Worm (Caenorhabditis elegans) whole organism, L3 larva: Measurements from ENCODE around the gene plpp-1.2.
A peak's percentile ranks its signal among the peaks of the same experiment; 100 is the strongest.

Source experiments
- ZK546.5 ChIP-seq: sonication (generic microtip); optimal IDR thresholded peaks from 2 replicates; lab custom pipeline; 2017; ENCODE audit warnings: missing biosample characterization, missing genetic modification characterization
- ama-1 ChIP-seq: fragments of 150-350 bp; optimal IDR thresholded peaks from 2 replicates; lab custom pipeline; 2018
- ceh-16 ChIP-seq: sonication (generic microtip); optimal IDR thresholded peaks from 2 replicates; lab custom pipeline; 2017; ENCODE audit warnings: missing biosample characterization, missing genetic modification characterization
- ceh-28 ChIP-seq: fragments of 150-350 bp; optimal IDR thresholded peaks from 2 replicates; lab custom pipeline; 2014; ENCODE audit warnings: missing biosample characterization, missing genetic modification reagents, missing genetic modification characterization
- ceh-82 ChIP-seq: fragments of 150-350 bp; optimal IDR thresholded peaks from 2 replicates; lab custom pipeline; 2014; ENCODE audit warnings: missing biosample characterization, missing genetic modification characterization
- elt-2 ChIP-seq: sonication (generic microtip); optimal IDR thresholded peaks from 2 replicates; lab custom pipeline; 2016; ENCODE audit warnings: missing genetic modification reagents, mild to moderate bottlenecking, missing genetic modification characterization, missing compliant biosample characterization
- elt-3 ChIP-seq, 3 experiments: fragments of 150-350 bp in 1 of 3; sonication (generic microtip) in 2 of 3; optimal IDR thresholded peaks; 2 replicates in 2 of 3; 4 replicates in 1 of 3; lab custom pipeline; 2014 to 2017; ENCODE audit warnings: missing biosample characterization in 3 of 3, missing genetic modification characterization in 3 of 3
- eor-1 ChIP-seq, 2 experiments: fragments of 150-350 bp; optimal IDR thresholded peaks; 2 replicates each; lab custom pipeline; 2014 to 2018; ENCODE audit warnings: missing biosample characterization in 2 of 2, missing genetic modification characterization in 2 of 2
- fkh-2 ChIP-seq: fragments of 150-350 bp; optimal IDR thresholded peaks from 2 replicates; lab custom pipeline; 2014; ENCODE audit warnings: missing biosample characterization, missing genetic modification reagents, missing genetic modification characterization
- fos-1 ChIP-seq: fragments of 150-350 bp; optimal IDR thresholded peaks from 2 replicates; lab custom pipeline; 2014; ENCODE audit warnings: missing biosample characterization, missing genetic modification characterization
- hmg-11 ChIP-seq: sonication (generic microtip); optimal IDR thresholded peaks from 2 replicates; lab custom pipeline; 2016; ENCODE audit warnings: missing genetic modification characterization, missing compliant biosample characterization
- jun-1 ChIP-seq: fragments of 150-350 bp; optimal IDR thresholded peaks from 2 replicates; lab custom pipeline; 2014; ENCODE audit warnings: missing biosample characterization, missing genetic modification reagents, missing genetic modification characterization
- lin-15B ChIP-seq: fragments of 150-350 bp; optimal IDR thresholded peaks from 2 replicates; lab custom pipeline; 2014; ENCODE audit warnings: missing biosample characterization, missing genetic modification characterization
- lsy-12 ChIP-seq: sonication (generic microtip); optimal IDR thresholded peaks from 2 replicates; lab custom pipeline; 2016; ENCODE audit warnings: mild to moderate bottlenecking, missing genetic modification characterization, missing compliant biosample characterization
- mdl-1 ChIP-seq: fragments of 150-350 bp; optimal IDR thresholded peaks from 2 replicates; lab custom pipeline; 2014; ENCODE audit warnings: missing biosample characterization, missing genetic modification characterization
- nfya-1 ChIP-seq: sonication (generic microtip); optimal IDR thresholded peaks from 2 replicates; lab custom pipeline; 2017; ENCODE audit warnings: missing genetic modification characterization, mild to moderate bottlenecking, missing compliant biosample characterization, antibody characterized with exemption, moderate library complexity; ENCODE audit not compliant: insufficient read depth
- nhr-11 ChIP-seq: fragments of 150-350 bp; optimal IDR thresholded peaks from 2 replicates; lab custom pipeline; 2014; ENCODE audit warnings: missing biosample characterization, missing genetic modification characterization
- nhr-12 ChIP-seq: fragments of 150-350 bp; optimal IDR thresholded peaks from 2 replicates; lab custom pipeline; 2014; ENCODE audit warnings: missing biosample characterization, missing genetic modification characterization
- nhr-23 ChIP-seq: fragments of 150-350 bp; optimal IDR thresholded peaks from 2 replicates; lab custom pipeline; 2014; ENCODE audit warnings: missing biosample characterization, missing genetic modification reagents, missing genetic modification characterization
- nhr-28 ChIP-seq: fragments of 150-350 bp; optimal IDR thresholded peaks from 2 replicates; lab custom pipeline; 2014; ENCODE audit warnings: missing biosample characterization, missing genetic modification characterization
- nhr-43 ChIP-seq: sonication (generic microtip); optimal IDR thresholded peaks from 2 replicates; lab custom pipeline; 2016; ENCODE audit warnings: mild to moderate bottlenecking, missing genetic modification characterization, missing compliant biosample characterization; ENCODE audit not compliant: poor library complexity, severe bottlenecking
- nhr-67 ChIP-seq: fragments of 150-350 bp; optimal IDR thresholded peaks from 2 replicates; lab custom pipeline; 2014; ENCODE audit warnings: missing biosample characterization, missing genetic modification characterization
- nhr-77 ChIP-seq: fragments of 150-350 bp; optimal IDR thresholded peaks from 2 replicates; lab custom pipeline; 2014; ENCODE audit warnings: missing biosample characterization, missing genetic modification characterization
- pha-4 ChIP-seq: fragments of 150-350 bp; optimal IDR thresholded peaks from 2 replicates; lab custom pipeline; 2014; ENCODE audit warnings: missing biosample characterization, missing genetic modification reagents, missing genetic modification characterization
- pqm-1 ChIP-seq: fragments of 150-350 bp; optimal IDR thresholded peaks from 2 replicates; lab custom pipeline; 2017; ENCODE audit warnings: missing biosample characterization, missing genetic modification characterization, inconsistent platforms
- sea-2 ChIP-seq: fragments of 150-350 bp; sonication (generic microtip); optimal IDR thresholded peaks from 4 replicates; lab custom pipeline; 2014; ENCODE audit warnings: missing biosample characterization, missing genetic modification reagents, missing genetic modification characterization
- skn-1 ChIP-seq: fragments of 150-350 bp; optimal IDR thresholded peaks from 2 replicates; lab custom pipeline; 2014; ENCODE audit warnings: missing biosample characterization, missing genetic modification characterization
- snpc-4 ChIP-seq: fragments of 150-350 bp; optimal IDR thresholded peaks from 2 replicates; lab custom pipeline; 2014; ENCODE audit warnings: missing biosample characterization, missing genetic modification characterization
- tbx-2 ChIP-seq: sonication (generic microtip); optimal IDR thresholded peaks from 2 replicates; lab custom pipeline; 2016; ENCODE audit warnings: mild to moderate bottlenecking, missing genetic modification characterization, missing compliant biosample characterization
- unc-62 ChIP-seq: fragments of 150-350 bp; sonication (generic microtip); optimal IDR thresholded peaks from 4 replicates; lab custom pipeline; 2014; ENCODE audit warnings: missing biosample characterization, missing genetic modification reagents, missing genetic modification characterization
- ztf-11 ChIP-seq: fragments of 150-350 bp; optimal IDR thresholded peaks from 2 replicates; lab custom pipeline; 2014; ENCODE audit warnings: missing biosample characterization, missing genetic modification characterization
- ztf-4 ChIP-seq: fragments of 150-350 bp; optimal IDR thresholded peaks from 2 replicates; lab custom pipeline; 2014; ENCODE audit warnings: missing biosample characterization, missing genetic modification characterization

Gene plpp-1.2

DNA sequence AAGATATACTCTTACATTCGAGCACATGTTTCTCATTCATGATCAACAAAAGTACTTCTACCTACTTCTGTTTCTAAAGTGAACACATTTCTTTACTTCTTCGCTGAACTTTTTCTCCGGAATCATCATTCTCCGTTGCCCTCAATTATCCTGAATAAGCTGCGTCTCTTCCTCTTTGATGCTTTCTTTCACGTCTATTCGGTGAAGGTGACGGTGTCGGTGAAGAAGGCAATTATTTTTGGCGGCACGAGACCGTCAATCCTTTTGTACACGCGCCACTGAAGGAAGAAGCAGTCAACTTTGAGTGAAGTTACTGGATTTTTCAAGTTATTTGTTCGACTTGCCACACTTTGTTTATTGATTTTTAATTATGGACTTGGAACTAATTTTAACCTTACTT lies 46.3 kb downstream of the plpp-1.2 start, which contains the start of gene abch-1:
TSS of gene abch-1 (minus strand) at position 101 of the 400 bp plus-strand sequence.
- TF ChIP-seq nhr-28 (no peak), ama-1 (lab: Kevin White, UChicago) (no peak), hmg-11 (tag; lab: Kevin White, UChicago) (no peak), nhr-12 (tag; lab: Kevin White, UChicago) (no peak), fos-1 (tag; lab: Kevin White, UChicago) (no peak), lsy-12 (tag; lab: Kevin White, UChicago) (no peak), ztf-4 (no peak), unc-62 (GFP tag; lab: Kevin White, UChicago) (no peak), pha-4 (no peak), sea-2 (no peak), jun-1 (tag; lab: Kevin White, UChicago) (no peak), ceh-16 (no peak), ztf-11 (tag; lab: Kevin White, UChicago) (no peak)

- TF ChIP-seq nhr-23 (no peak), elt-3 (tag; optimal IDR thresholded peaks at IDR 0.05; lab: Kevin White, UChicago) (no peak), nhr-43 (no peak), nhr-12 (tag; lab: Kevin White, UChicago) (no peak), ZK546.5 (tag; lab: Kevin White, UChicago) (no peak), ztf-4 (no peak), ceh-82 (tag; lab: Kevin White, UChicago) (no peak), ztf-11 (tag; lab: Kevin White, UChicago) (no peak)
These were observed 46.7 kb downstream of the plpp-1.2 start, which contains the start of gene abcx-1 for ce11 chrII:6531940-6532339. Gene abcx-1, plus strand, starts transcription at chrII:6532163.

DNA sequence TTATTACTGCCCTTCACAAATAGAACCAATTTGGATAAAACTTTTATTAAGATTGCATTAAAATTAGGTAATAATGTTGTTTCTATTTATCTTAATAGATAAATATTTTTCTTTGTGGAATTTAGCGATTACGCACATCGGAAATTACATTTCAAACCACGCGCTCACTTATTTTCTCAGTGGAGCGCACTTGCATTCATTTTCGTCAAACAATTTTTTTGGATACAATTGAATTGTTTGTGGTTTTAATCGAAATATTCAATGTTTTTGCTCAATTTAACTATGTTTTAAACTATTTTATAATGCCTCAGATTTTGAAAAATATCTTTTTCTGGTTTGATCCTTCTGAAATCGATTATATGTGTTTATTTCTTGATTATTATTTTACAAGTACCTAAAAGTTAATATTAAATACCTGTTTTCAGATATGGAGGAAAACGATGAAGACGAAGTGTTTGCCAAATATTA lies 50.7 kb downstream of the plpp-1.2 start, which contains the start of gene utp-20:
TSS of gene utp-20 (plus strand) at position 418 of the 468 bp plus-strand sequence.
- no peak for TF ChIP-seq hmg-11 (tag; lab: Kevin White, UChicago)
- no peak for TF ChIP-seq pqm-1 (tag; lab: Kevin White, UChicago)
- peak; percentile 49 for TF ChIP-seq nhr-23
- TF ChIP-seq eor-1 (tag; optimal IDR thresholded peaks at IDR 0.05; lab: Kevin White, UChicago), result no peak
- peak; percentile 59 for TF ChIP-seq lin-15B (tag; lab: Kevin White, UChicago)
- no peak for TF ChIP-seq nhr-77 (tag; lab: Kevin White, UChicago)
- TF ChIP-seq tbx-2, result no peak
- no peak for TF ChIP-seq mdl-1 (tag; lab: Kevin White, UChicago)
- no peak for TF ChIP-seq ceh-82 (tag; lab: Kevin White, UChicago)
- TF ChIP-seq nfya-1 (tag; lab: Kevin White, UChicago), result peak; percentile 58
- no peak for TF ChIP-seq elt-2 (tag; lab: Kevin White, UChicago)
- TF ChIP-seq jun-1 (tag; lab: Kevin White, UChicago), result no peak
- TF ChIP-seq fos-1 (tag; lab: Kevin White, UChicago), result no peak
- TF ChIP-seq nhr-11 (tag; lab: Kevin White, UChicago), result no peak
- TF ChIP-seq skn-1, result peak; percentile 31
- no peak for TF ChIP-seq nhr-43
- no peak for TF ChIP-seq nhr-67 (tag; lab: Kevin White, UChicago)
- TF ChIP-seq ama-1 (lab: Kevin White, UChicago), result no peak
- no peak for TF ChIP-seq ztf-11 (tag; lab: Kevin White, UChicago)
- TF ChIP-seq fkh-2 (tag; lab: Kevin White, UChicago), result no peak
- no peak for TF ChIP-seq ceh-28 (tag; lab: Kevin White, UChicago)
- TF ChIP-seq snpc-4, result peak; percentile 42
